Fruit fly (Drosophila melanogaster) whole organism, embryonic: Measurements from ENCODE around the gene fd96Cb.

Source experiments
- CG10147 ChIP-seq: fragments of 200-800 bp; sonication (Bioruptor generic); optimal IDR thresholded peaks from 2 replicates; lab custom pipeline; 2019; ENCODE audit warnings: missing biosample characterization, mild to moderate bottlenecking, missing genetic modification characterization, moderate library complexity
- CG10366 ChIP-seq: fragments of 200-800 bp; sonication (Bioruptor generic); IDR thresholded peaks from 2 replicates; pipeline ENCODE4 v1.3.6; 2022; ENCODE audit warnings: missing biosample characterization, missing genetic modification characterization
- CG12219 ChIP-seq: fragments of 200-800 bp; sonication (Bioruptor generic); optimal IDR thresholded peaks from 3 replicates; lab custom pipeline; 2018; ENCODE audit warnings: missing biosample characterization, mild to moderate bottlenecking, missing genetic modification characterization
- CG12659 ChIP-seq: fragments of 200-800 bp; sonication (Bioruptor generic); optimal IDR thresholded peaks from 3 replicates; lab custom pipeline; 2017; ENCODE audit warnings: mild to moderate bottlenecking, missing biosample characterization, missing genetic modification reagents, missing genetic modification characterization
- CG13123 ChIP-seq: fragments of 200-800 bp; sonication (Bioruptor generic); optimal IDR thresholded peaks from 2 replicates; lab custom pipeline; 2016; ENCODE audit warnings: missing biosample characterization, missing genetic modification characterization
- CG13296 ChIP-seq: fragments of 200-800 bp; sonication (Bioruptor generic); optimal IDR thresholded peaks from 3 replicates; lab custom pipeline; 2018; ENCODE audit warnings: missing biosample characterization, mild to moderate bottlenecking, missing genetic modification characterization
- CG17385 ChIP-seq: fragments of 200-800 bp; sonication (Bioruptor generic); optimal IDR thresholded peaks from 3 replicates; lab custom pipeline; 2018; ENCODE audit warnings: missing biosample characterization, mild to moderate bottlenecking, missing genetic modification characterization
- CG1832 ChIP-seq: fragments of 200-800 bp; sonication (Bioruptor generic); optimal IDR thresholded peaks from 2 replicates; lab custom pipeline; 2017; ENCODE audit warnings: missing biosample characterization, mild to moderate bottlenecking, missing genetic modification characterization, inconsistent platforms
- CG30403 ChIP-seq: fragments of 200-800 bp; sonication (Bioruptor generic); optimal IDR thresholded peaks from 3 replicates; lab custom pipeline; 2016; ENCODE audit warnings: missing biosample characterization, missing genetic modification characterization
- CG42726 ChIP-seq: fragments of 200-800 bp; sonication (Bioruptor generic); IDR thresholded peaks from 2 replicates; pipeline ENCODE4 v1.3.6; 2022; ENCODE audit warnings: missing biosample characterization, missing genetic modification characterization; ENCODE audit not compliant: partially characterized antibody
- CG4404 ChIP-seq: fragments of 200-800 bp; sonication (Bioruptor generic); IDR thresholded peaks from 2 replicates; pipeline ENCODE4 v1.3.6; 2022; ENCODE audit warnings: missing biosample characterization, missing genetic modification characterization
- CG6175 ChIP-seq: fragments of 200-800 bp; sonication (Bioruptor generic); IDR thresholded peaks from 3 replicates; pipeline ENCODE4 v1.3.6; 2022; ENCODE audit warnings: missing biosample characterization, missing genetic modification characterization
- CG6813 ChIP-seq: fragments of 200-800 bp; sonication (Bioruptor generic); optimal IDR thresholded peaks from 2 replicates; lab custom pipeline; 2017; ENCODE audit warnings: missing biosample characterization, missing genetic modification characterization, mild to moderate bottlenecking, moderate library complexity, missing genetic modification reagents
- CG7745 ChIP-seq: fragments of 200-800 bp; sonication (Bioruptor generic); optimal IDR thresholded peaks from 2 replicates; lab custom pipeline; 2018; ENCODE audit warnings: missing biosample characterization, mild to moderate bottlenecking, missing genetic modification characterization, moderate library complexity
- CHES-1-like ChIP-seq: fragments of 200-800 bp; sonication (Bioruptor generic); optimal IDR thresholded peaks from 2 replicates; lab custom pipeline; 2016; ENCODE audit warnings: missing biosample characterization, missing genetic modification characterization
- CoRest ChIP-seq: fragments of 200-800 bp; sonication (Bioruptor generic); optimal IDR thresholded peaks from 3 replicates; lab custom pipeline; 2018; ENCODE audit warnings: missing biosample characterization, mild to moderate bottlenecking, missing genetic modification characterization, moderate library complexity
- Ets97D ChIP-seq: fragments of 200-800 bp; sonication (Bioruptor generic); optimal IDR thresholded peaks from 3 replicates; lab custom pipeline; 2016; ENCODE audit warnings: missing biosample characterization, missing genetic modification characterization
- Hmr ChIP-seq: fragments of 200-800 bp; sonication (Bioruptor generic); optimal IDR thresholded peaks from 3 replicates; lab custom pipeline; 2017; ENCODE audit warnings: mild to moderate bottlenecking, missing biosample characterization, missing genetic modification reagents, missing genetic modification characterization
- Hsf ChIP-seq: fragments of 200-800 bp; sonication (Bioruptor generic); optimal IDR thresholded peaks from 3 replicates; lab custom pipeline; 2016; ENCODE audit warnings: missing biosample characterization, missing genetic modification characterization
- MBD-R2 ChIP-seq: fragments of 200-800 bp; sonication (Bioruptor generic); IDR thresholded peaks from 2 replicates; pipeline ENCODE4 v1.3.6; 2022; ENCODE audit warnings: missing biosample characterization, missing genetic modification characterization
- MTF-1 ChIP-seq: fragments of 200-800 bp; sonication (Bioruptor generic); optimal IDR thresholded peaks from 2 replicates; lab custom pipeline; 2018; ENCODE audit warnings: missing biosample characterization, mild to moderate bottlenecking, missing genetic modification characterization, borderline replicate concordance
- NC2β ChIP-seq: fragments of 200-800 bp; sonication (Bioruptor generic); optimal IDR thresholded peaks from 2 replicates; lab custom pipeline; 2016; ENCODE audit warnings: missing biosample characterization, missing genetic modification characterization
- NfI ChIP-seq: fragments of 200-800 bp; sonication (Bioruptor generic); optimal IDR thresholded peaks from 3 replicates; lab custom pipeline; 2018; ENCODE audit warnings: missing biosample characterization, mild to moderate bottlenecking, missing genetic modification characterization, moderate library complexity
- Opbp ChIP-seq: fragments of 200-800 bp; sonication (Bioruptor generic); IDR thresholded peaks from 3 replicates; pipeline ENCODE4 v1.3.6; 2022; ENCODE audit warnings: missing biosample characterization, missing genetic modification characterization; ENCODE audit not compliant: partially characterized antibody
- Six4 ChIP-seq: fragments of 200-800 bp; sonication (Bioruptor generic); optimal IDR thresholded peaks from 2 replicates; lab custom pipeline; 2016; ENCODE audit warnings: missing biosample characterization, missing genetic modification characterization
- Sox100B ChIP-seq: fragments of 200-800 bp; sonication (Bioruptor generic); optimal IDR thresholded peaks from 3 replicates; lab custom pipeline; 2018; ENCODE audit warnings: missing biosample characterization, mild to moderate bottlenecking, missing genetic modification characterization
- Stat92E ChIP-seq, 3 experiments: fragments of >200 bp in 2 of 3; fragments of 200-800 bp in 1 of 3; sonication (Bioruptor generic) in 1 of 3; optimal IDR thresholded peaks; 2 replicates each; lab custom pipeline; 2017 to 2019; ENCODE audit warnings: missing biosample characterization in 3 of 3, missing genetic modification characterization in 3 of 3, mild to moderate bottlenecking in 1 of 3, moderate library complexity in 1 of 3
- bigmax ChIP-seq: fragments of 200-800 bp; sonication (Bioruptor generic); optimal IDR thresholded peaks from 2 replicates; lab custom pipeline; 2018; ENCODE audit warnings: missing biosample characterization, mild to moderate bottlenecking, missing genetic modification characterization
- chif ChIP-seq, 2 experiments: fragments of 200-800 bp; sonication (Bioruptor generic); optimal IDR thresholded peaks; 3 replicates each; lab custom pipeline; 2016; ENCODE audit warnings: missing biosample characterization in 2 of 2, missing genetic modification characterization in 2 of 2
- corto ChIP-seq: fragments of 200-800 bp; sonication (Bioruptor generic); optimal IDR thresholded peaks from 2 replicates; lab custom pipeline; 2016; ENCODE audit warnings: missing biosample characterization, mild to moderate bottlenecking, missing genetic modification characterization, moderate library complexity
- cwo ChIP-seq: fragments of 200-800 bp; sonication (Bioruptor generic); optimal IDR thresholded peaks from 3 replicates; lab custom pipeline; 2017; ENCODE audit warnings: missing biosample characterization, missing genetic modification characterization, mild to moderate bottlenecking, moderate library complexity, missing genetic modification reagents
- danr ChIP-seq: fragments of 200-800 bp; sonication (Bioruptor generic); IDR thresholded peaks from 2 replicates; pipeline ENCODE4 v1.3.6; 2022; ENCODE audit warnings: missing biosample characterization, missing genetic modification characterization
- dysf ChIP-seq: fragments of 200-800 bp; sonication (Bioruptor generic); IDR thresholded peaks from 3 replicates; pipeline ENCODE4 v1.3.6; 2022; ENCODE audit warnings: missing biosample characterization, missing genetic modification characterization
- ems ChIP-seq: fragments of 200-800 bp; sonication (Bioruptor generic); optimal IDR thresholded peaks from 3 replicates; lab custom pipeline; 2016; ENCODE audit warnings: missing biosample characterization, missing genetic modification characterization
- fu2 ChIP-seq: fragments of 200-800 bp; sonication (Bioruptor generic); optimal IDR thresholded peaks from 2 replicates; lab custom pipeline; 2016; ENCODE audit warnings: missing biosample characterization, missing genetic modification characterization
- grn ChIP-seq: fragments of 200-800 bp; sonication (Bioruptor generic); optimal IDR thresholded peaks from 3 replicates; lab custom pipeline; 2017; ENCODE audit warnings: missing biosample characterization, missing genetic modification characterization
- gsb-n ChIP-seq: fragments of 200-800 bp; sonication (Bioruptor generic); optimal IDR thresholded peaks from 3 replicates; lab custom pipeline; 2018; ENCODE audit warnings: missing biosample characterization, mild to moderate bottlenecking, missing genetic modification characterization
- ind ChIP-seq: fragments of 200-800 bp; sonication (Bioruptor generic); optimal IDR thresholded peaks from 3 replicates; lab custom pipeline; 2016; ENCODE audit warnings: missing biosample characterization, missing genetic modification characterization
- inv ChIP-seq: fragments of 200-800 bp; sonication (Bioruptor generic); IDR thresholded peaks from 2 replicates; pipeline ENCODE4 v1.3.6; 2022; ENCODE audit warnings: missing biosample characterization, missing genetic modification characterization; ENCODE audit not compliant: partially characterized antibody
- knrl ChIP-seq: fragments of 200-800 bp; sonication (Bioruptor generic); IDR thresholded peaks from 3 replicates; pipeline ENCODE4 v1.3.6; 2022; ENCODE audit warnings: missing biosample characterization, missing genetic modification characterization; ENCODE audit not compliant: partially characterized antibody
- lab ChIP-seq: fragments of 200-800 bp; sonication (Bioruptor generic); optimal IDR thresholded peaks from 3 replicates; lab custom pipeline; 2017; ENCODE audit warnings: missing biosample characterization, missing genetic modification characterization, mild to moderate bottlenecking, moderate library complexity, missing genetic modification reagents
- lilli ChIP-seq: fragments of 200-800 bp; sonication (Bioruptor generic); optimal IDR thresholded peaks from 3 replicates; lab custom pipeline; 2016; ENCODE audit warnings: missing biosample characterization, missing genetic modification characterization
- lov ChIP-seq, 2 experiments: fragments of 200-800 bp in 1 of 2; fragments of >200 bp in 1 of 2; sonication (Bioruptor generic) in 1 of 2; IDR thresholded peaks in 1 of 2; optimal IDR thresholded peaks in 1 of 2; 2 replicates in 1 of 2; 3 replicates in 1 of 2; pipeline versions ENCODE4 v1.3.6 to Lab custom; 2017 to 2022; ENCODE audit warnings: missing biosample characterization in 1 of 2, missing genetic modification characterization in 1 of 2
- mam ChIP-seq: fragments of 200-800 bp; sonication (Bioruptor generic); optimal IDR thresholded peaks from 3 replicates; lab custom pipeline; 2016; ENCODE audit warnings: missing biosample characterization, missing genetic modification characterization
- nerfin-1 ChIP-seq: fragments of 200-800 bp; sonication (Bioruptor generic); optimal IDR thresholded peaks from 3 replicates; lab custom pipeline; 2019; ENCODE audit warnings: missing biosample characterization, mild to moderate bottlenecking, missing genetic modification characterization, moderate library complexity
- p53 ChIP-seq: fragments of 200-800 bp; sonication (Bioruptor generic); optimal IDR thresholded peaks from 2 replicates; lab custom pipeline; 2016; ENCODE audit warnings: missing biosample characterization, missing genetic modification characterization
- scrt ChIP-seq: fragments of 200-800 bp; sonication (Bioruptor generic); optimal IDR thresholded peaks from 2 replicates; lab custom pipeline; 2018; ENCODE audit warnings: missing biosample characterization, mild to moderate bottlenecking, missing genetic modification characterization, moderate library complexity
- slou ChIP-seq: fragments of 200-800 bp; sonication (Bioruptor generic); optimal IDR thresholded peaks from 3 replicates; lab custom pipeline; 2016; ENCODE audit warnings: missing biosample characterization, missing genetic modification characterization
- stwl ChIP-seq: fragments of 200-800 bp; sonication (Bioruptor generic); optimal IDR thresholded peaks from 3 replicates; lab custom pipeline; 2018; ENCODE audit warnings: missing biosample characterization, mild to moderate bottlenecking, missing genetic modification characterization, moderate library complexity

The fd96Cb gene

dm6 chr3R:25047504-25047903, 47.3 kb upstream of the fd96Cb start, which contains the start of gene CG11790 (continued):
- TF ChIP-seq inv (GFP tag; lab: Robert Waterston, UW), result peak; percentile 51; the same call in 1 of the 2 replicates
- TF ChIP-seq CG4404 (GFP tag; lab: Robert Waterston, UW), result no peak
- peak; percentile 73; the same call in 1 of the 3 replicates for TF ChIP-seq knrl (GFP tag; lab: Robert Waterston, UW)
- no peak for TF ChIP-seq Hsf (GFP tag; lab: Kevin White, UChicago)
- TF ChIP-seq Six4 (GFP tag; lab: Kevin White, UChicago), result peak; percentile 3
- no peak for TF ChIP-seq CG30403 (GFP tag; lab: Kevin White, UChicago)
- TF ChIP-seq CG7745, result no peak
- no peak for TF ChIP-seq CG1832 (GFP tag; lab: Kevin White, UChicago)
- TF ChIP-seq MTF-1 (GFP tag; lab: Kevin White, UChicago), result no peak
- no peak for TF ChIP-seq CG6813 (GFP tag; lab: Kevin White, UChicago)
- no peak for TF ChIP-seq lov (optimal IDR thresholded peaks at IDR 0.05; lab: Kevin White, UChicago)
- TF ChIP-seq lov (GFP tag; IDR thresholded peaks at IDR 0.05; lab: Robert Waterston, UW), result 0 out of 3 replicates have a peak, but pooled peaks have one; percentile 16
- TF ChIP-seq Hmr (GFP tag; lab: Kevin White, UChicago), result no peak
- no peak for TF ChIP-seq grn (GFP tag; lab: Kevin White, UChicago)
- no peak for TF ChIP-seq ind (GFP tag; lab: Kevin White, UChicago)
- TF ChIP-seq Ets97D, result no peak
- TF ChIP-seq NfI (GFP tag; lab: Kevin White, UChicago), result peak; percentile 12
- no peak for TF ChIP-seq chif (GFP tag; optimal IDR thresholded peaks at IDR 0.05; lab: Kevin White, UChicago)
- no peak for TF ChIP-seq scrt (GFP tag; lab: Kevin White, UChicago)
- TF ChIP-seq CG10366 (GFP tag; lab: Robert Waterston, UW), result no peak
- TF ChIP-seq stwl (tag; lab: Kevin White, UChicago), result peak; percentile 38
- TF ChIP-seq CG42726 (GFP tag; lab: Robert Waterston, UW), result peak; percentile 70; the same call in 1 of the 2 replicates
- no peak for TF ChIP-seq cwo (GFP tag; lab: Kevin White, UChicago)
- TF ChIP-seq CG17385 (GFP tag; lab: Kevin White, UChicago), result no peak
- no peak for TF ChIP-seq NC2β (GFP tag; lab: Kevin White, UChicago)
- TF ChIP-seq nerfin-1 (tag; lab: Kevin White, UChicago), result no peak
- peak; percentile 2 for TF ChIP-seq CG13296 (GFP tag; lab: Kevin White, UChicago)
- TF ChIP-seq bigmax (GFP tag; lab: Kevin White, UChicago), result no peak
- peak; percentile 3 for TF ChIP-seq CoRest (tag; lab: Kevin White, UChicago)
- TF ChIP-seq lilli (GFP tag; lab: Kevin White, UChicago), result peak; percentile 7
- TF ChIP-seq ems (GFP tag; lab: Kevin White, UChicago), result no peak
- TF ChIP-seq MBD-R2 (GFP tag; lab: Robert Waterston, UW), result peak; percentile 84
- peak; percentile 84; the same call in 2 of the 3 replicates for TF ChIP-seq Opbp (GFP tag; lab: Robert Waterston, UW)
- TF ChIP-seq CG12659 (GFP tag; lab: Kevin White, UChicago), result no peak
- no peak for TF ChIP-seq CHES-1-like
- TF ChIP-seq p53 (GFP tag; lab: Kevin White, UChicago), result no peak
- no peak for TF ChIP-seq CG12219 (GFP tag; lab: Kevin White, UChicago)
- no peak for TF ChIP-seq corto (GFP tag; lab: Kevin White, UChicago)
- TF ChIP-seq gsb-n (tag; lab: Kevin White, UChicago), result no peak
- TF ChIP-seq CG6175 (GFP tag; lab: Robert Waterston, UW), result no peak
- TF ChIP-seq CG13123 (GFP tag; lab: Kevin White, UChicago), result no peak
- TF ChIP-seq Stat92E (GFP tag; optimal IDR thresholded peaks at IDR 0.05; lab: Kevin White, UChicago), result no peak
- TF ChIP-seq dysf (GFP tag; lab: Robert Waterston, UW), result no peak
- TF ChIP-seq fu2 (GFP tag; lab: Kevin White, UChicago), result no peak
- no peak for TF ChIP-seq lab (GFP tag; lab: Kevin White, UChicago)
- no peak for TF ChIP-seq Sox100B (GFP tag; lab: Kevin White, UChicago)
- TF ChIP-seq CG10147 (GFP tag; lab: Kevin White, UChicago), result no peak
- TF ChIP-seq danr (GFP tag; lab: Robert Waterston, UW), result no peak
- no peak for TF ChIP-seq mam (GFP tag; lab: Kevin White, UChicago)
- no peak for TF ChIP-seq slou
